Fruit fly (Drosophila melanogaster) whole organism, prepupa: ENCODE data around the gene daw.

Experiments
- CG10631 ChIP-seq: fragments of 200-800 bp; sonication (Bioruptor generic); optimal IDR thresholded peaks from 2 replicates; lab custom pipeline; 2016; ENCODE audit warnings: missing biosample characterization, missing genetic modification characterization
- CG10669 ChIP-seq: fragments of 200-800 bp; sonication (Bioruptor generic); optimal IDR thresholded peaks from 3 replicates; lab custom pipeline; 2018; ENCODE audit warnings: missing biosample characterization, mild to moderate bottlenecking, missing genetic modification characterization, moderate library complexity
- CG11902 ChIP-seq: fragments of 200-800 bp; sonication (Bioruptor generic); optimal IDR thresholded peaks from 3 replicates; lab custom pipeline; 2016; ENCODE audit warnings: missing biosample characterization, missing genetic modification characterization
- CG15336 ChIP-seq: fragments of 200-800 bp; sonication (Bioruptor generic); IDR thresholded peaks from 2 replicates; pipeline ENCODE4 v1.3.6; 2022; ENCODE audit warnings: missing biosample characterization, missing genetic modification characterization
- CG1621 ChIP-seq: fragments of 200-800 bp; sonication (Bioruptor generic); optimal IDR thresholded peaks from 3 replicates; lab custom pipeline; 2018; ENCODE audit warnings: missing biosample characterization, mild to moderate bottlenecking, missing genetic modification characterization
- CG16779 ChIP-seq: fragments of 200-800 bp; sonication (Bioruptor generic); optimal IDR thresholded peaks from 3 replicates; lab custom pipeline; 2017; ENCODE audit warnings: missing biosample characterization, mild to moderate bottlenecking, missing genetic modification characterization
- CG31627 ChIP-seq: fragments of 200-800 bp; sonication (Bioruptor generic); optimal IDR thresholded peaks from 3 replicates; lab custom pipeline; 2016; ENCODE audit warnings: missing biosample characterization, missing genetic modification characterization
- CG4318 ChIP-seq: fragments of 200-800 bp; sonication (Bioruptor generic); optimal IDR thresholded peaks from 3 replicates; lab custom pipeline; 2017; ENCODE audit warnings: missing biosample characterization, mild to moderate bottlenecking, missing genetic modification characterization
- CG6163 ChIP-seq: fragments of 200-800 bp; sonication (Bioruptor generic); IDR thresholded peaks from 3 replicates; pipeline ENCODE4 v1.3.6; 2022; ENCODE audit warnings: missing biosample characterization, missing genetic modification characterization
- CG6276 ChIP-seq: fragments of 200-800 bp; sonication (Bioruptor generic); optimal IDR thresholded peaks from 2 replicates; lab custom pipeline; 2017; ENCODE audit warnings: missing biosample characterization, mild to moderate bottlenecking, missing genetic modification characterization
- CG6854 ChIP-seq: fragments of 200-800 bp; sonication (Bioruptor generic); optimal IDR thresholded peaks from 2 replicates; lab custom pipeline; 2017; ENCODE audit warnings: missing biosample characterization, mild to moderate bottlenecking, missing genetic modification characterization
- CG7368 ChIP-seq: fragments of 200-800 bp; sonication (Bioruptor generic); optimal IDR thresholded peaks from 3 replicates; lab custom pipeline; 2016; ENCODE audit warnings: missing biosample characterization, missing genetic modification characterization
- Eip75B ChIP-seq: fragments of 200-800 bp; sonication (Bioruptor generic); optimal IDR thresholded peaks from 3 replicates; lab custom pipeline; 2016; ENCODE audit warnings: missing biosample characterization, missing genetic modification characterization
- Eip78C ChIP-seq: fragments of 200-800 bp; sonication (Bioruptor generic); peaks from one replicate; lab custom pipeline; 2016; ENCODE audit warnings: missing biosample characterization, missing genetic modification characterization
- Ets21C ChIP-seq: fragments of 200-800 bp; sonication (Bioruptor generic); optimal IDR thresholded peaks from 3 replicates; lab custom pipeline; 2016; ENCODE audit warnings: missing biosample characterization, missing genetic modification characterization
- Hr39 ChIP-seq: fragments of 200-800 bp; sonication (Bioruptor generic); optimal IDR thresholded peaks from 2 replicates; lab custom pipeline; 2016; ENCODE audit warnings: missing biosample characterization, missing genetic modification characterization
- Lpt ChIP-seq: fragments of 200-800 bp; sonication (Bioruptor generic); optimal IDR thresholded peaks from 3 replicates; lab custom pipeline; 2016; ENCODE audit warnings: missing biosample characterization, missing genetic modification characterization
- OdsH ChIP-seq: fragments of 200-800 bp; sonication (Bioruptor generic); optimal IDR thresholded peaks from 3 replicates; lab custom pipeline; 2016; ENCODE audit warnings: missing biosample characterization, missing genetic modification characterization
- Sox102F ChIP-seq: fragments of 200-800 bp; sonication (Bioruptor generic); optimal IDR thresholded peaks from 2 replicates; lab custom pipeline; 2016; ENCODE audit warnings: missing biosample characterization, mild to moderate bottlenecking, missing genetic modification characterization
- Sox14 ChIP-seq: fragments of 200-800 bp; sonication (Bioruptor generic); optimal IDR thresholded peaks from 3 replicates; lab custom pipeline; 2016; ENCODE audit warnings: missing biosample characterization, missing genetic modification characterization
- acj6 ChIP-seq: fragments of 200-800 bp; sonication (Bioruptor generic); optimal IDR thresholded peaks from 3 replicates; lab custom pipeline; 2016; ENCODE audit warnings: missing biosample characterization, missing genetic modification characterization
- cyc ChIP-seq: fragments of 200-800 bp; sonication (Bioruptor generic); optimal IDR thresholded peaks from 3 replicates; lab custom pipeline; 2016; ENCODE audit warnings: missing biosample characterization, missing genetic modification characterization
- dac ChIP-seq: fragments of 200-800 bp; sonication (Bioruptor generic); optimal IDR thresholded peaks from 2 replicates; lab custom pipeline; 2017; ENCODE audit warnings: missing biosample characterization, mild to moderate bottlenecking, missing genetic modification characterization
- dsx ChIP-seq: fragments of 200-800 bp; optimal IDR thresholded peaks from 3 replicates; lab custom pipeline; 2019; ENCODE audit warnings: missing biosample characterization, mild to moderate bottlenecking, missing genetic modification characterization, moderate library complexity; ENCODE audit not compliant: poor library complexity, severe bottlenecking
- esn ChIP-seq: fragments of 200-800 bp; sonication (Bioruptor generic); optimal IDR thresholded peaks from 2 replicates; lab custom pipeline; 2016; ENCODE audit warnings: missing biosample characterization, mild to moderate bottlenecking, missing genetic modification characterization, moderate library complexity
- fd85E ChIP-seq: fragments of 200-800 bp; sonication (Bioruptor generic); optimal IDR thresholded peaks from 3 replicates; lab custom pipeline; 2016; ENCODE audit warnings: missing biosample characterization, missing genetic modification characterization
- fkh ChIP-seq: fragments of 200-800 bp; sonication (Bioruptor generic); optimal IDR thresholded peaks from 3 replicates; lab custom pipeline; 2017; ENCODE audit warnings: missing biosample characterization, mild to moderate bottlenecking, missing genetic modification characterization, moderate library complexity
- lz ChIP-seq: fragments of 200-800 bp; sonication (Bioruptor generic); optimal IDR thresholded peaks from 3 replicates; lab custom pipeline; 2016; ENCODE audit warnings: missing biosample characterization, missing genetic modification characterization
- net ChIP-seq: fragments of 200-800 bp; sonication (Bioruptor generic); optimal IDR thresholded peaks from 3 replicates; lab custom pipeline; 2016; ENCODE audit warnings: missing biosample characterization, missing genetic modification characterization
- salr ChIP-seq, 2 experiments: fragments of 200-800 bp; sonication (Bioruptor generic); optimal IDR thresholded peaks; 3 replicates each; lab custom pipeline; 2016 to 2018; ENCODE audit warnings: missing biosample characterization in 2 of 2, missing genetic modification characterization in 2 of 2, mild to moderate bottlenecking in 1 of 2
- spab ChIP-seq: fragments of 200-800 bp; sonication (Bioruptor generic); optimal IDR thresholded peaks from 2 replicates; lab custom pipeline; 2017; ENCODE audit warnings: missing biosample characterization, mild to moderate bottlenecking, missing genetic modification characterization, missing genetic modification reagents
- ss ChIP-seq, 2 experiments: fragments of 200-800 bp; sonication (Bioruptor generic); optimal IDR thresholded peaks; 2 replicates in 1 of 2; 3 replicates in 1 of 2; lab custom pipeline; 2017 to 2018; ENCODE audit warnings: mild to moderate bottlenecking in 2 of 2, missing biosample characterization in 2 of 2, missing genetic modification characterization in 2 of 2, moderate library complexity in 1 of 2
- svp ChIP-seq: fragments of 200-800 bp; sonication (Bioruptor generic); peaks from one replicate; lab custom pipeline; 2016; ENCODE audit warnings: missing biosample characterization, missing genetic modification characterization
- topi ChIP-seq: fragments of 200-800 bp; sonication (Bioruptor generic); optimal IDR thresholded peaks from 3 replicates; lab custom pipeline; 2016; ENCODE audit warnings: missing biosample characterization, missing genetic modification characterization
- vri ChIP-seq: fragments of 200-800 bp; sonication (Bioruptor generic); optimal IDR thresholded peaks from 3 replicates; lab custom pipeline; 2016; ENCODE audit warnings: missing biosample characterization, mild to moderate bottlenecking, missing genetic modification characterization

daw gene

dm6 chr2L:2765659-2766373 lies 39.2 kb upstream of the daw start, which contains the start of the genes Snx21 and aph-1 (continued):
- TF ChIP-seq CG6854 (GFP tag; lab: Kevin White, UChicago) (peak; percentile 89), Sox102F (GFP tag; lab: Kevin White, UChicago) (peak; percentile 91), Eip75B (GFP tag; lab: Kevin White, UChicago) (peak; percentile 88), spab (GFP tag; lab: Kevin White, UChicago) (peak; percentile 81), net (GFP tag; lab: Kevin White, UChicago) (peak; percentile 87), CG11902 (peak; percentile 87), cyc (GFP tag; lab: Kevin White, UChicago) (peak; percentile 89), lz (GFP tag; lab: Kevin White, UChicago) (peak; percentile 93), acj6 (peak; percentile 93), CG7368 (GFP tag; lab: Kevin White, UChicago) (peak; percentile 82), ss (GFP tag; optimal IDR thresholded peaks at IDR 0.05; lab: Kevin White, UChicago) (peak; percentile 88 to 89), CG6276 (GFP tag; lab: Kevin White, UChicago) (peak; percentile 85), vri (GFP tag; lab: Kevin White, UChicago) (peak; percentile 72), Ets21C (peak; percentile 88), svp (peak; percentile 92), CG10631 (peak; percentile 89), OdsH (GFP tag; lab: Kevin White, UChicago) (peak; percentile 92), CG10669 (GFP tag; lab: Kevin White, UChicago) (peak; percentile 88), dac (GFP tag; lab: Kevin White, UChicago) (peak; percentile 75), Hr39 (GFP tag; lab: Kevin White, UChicago) (peak; percentile 92), CG4318 (GFP tag; lab: Kevin White, UChicago) (peak; percentile 84), Sox14 (GFP tag; lab: Kevin White, UChicago) (peak; percentile 89), CG31627 (GFP tag; lab: Kevin White, UChicago) (peak; percentile 92), CG15336 (GFP tag; lab: Robert Waterston, UW) (peak; percentile 90), CG16779 (peak; percentile 81), topi (GFP tag; lab: Kevin White, UChicago) (peak; percentile 84), Lpt (GFP tag; lab: Kevin White, UChicago) (peak; percentile 61)
- TF ChIP-seq, all 60 proteins: peak for 59

DNA sequence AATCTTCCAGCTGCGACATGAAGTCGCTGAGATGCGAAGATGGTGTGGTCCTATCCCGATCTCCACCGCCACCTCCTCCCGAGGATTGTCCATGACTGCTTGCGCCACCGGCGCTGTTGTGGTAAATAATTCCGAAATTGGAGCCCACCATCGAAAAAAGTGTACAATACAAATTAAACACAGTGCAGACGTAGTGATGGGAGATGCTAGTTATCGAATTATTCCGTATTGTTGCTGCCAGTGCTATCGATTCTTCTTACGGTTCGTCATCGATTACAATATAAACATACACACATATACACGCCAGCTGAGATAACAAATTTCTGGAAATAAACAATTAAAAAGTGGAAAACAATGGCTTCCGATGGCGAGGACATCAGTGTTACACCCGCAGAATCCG lies 37.4 kb upstream of the daw start, which contains the start of the genes Taf10b and Taf10:
TSS of gene Taf10b (minus strand) at position 219 of the 400 bp plus-strand sequence.
TSS of gene Taf10 (plus strand) at position 264 of the 400 bp plus-strand sequence.
- TF ChIP-seq Sox14 (GFP tag; lab: Kevin White, UChicago) (peak; percentile 37), salr (GFP tag; optimal IDR thresholded peaks at IDR 0.05; lab: Kevin White, UChicago) (no peak), esn (GFP tag; lab: Kevin White, UChicago) (peak; percentile 37), dsx (GFP tag; lab: Kevin White, UChicago) (peak; percentile 72), CG6854 (GFP tag; lab: Kevin White, UChicago) (peak; percentile 39), Eip78C (GFP tag; lab: Kevin White, UChicago) (peak; percentile 31), CG6163 (GFP tag; lab: Robert Waterston, UW) (0 out of 3 replicates have a peak, but pooled peaks have one; percentile 23), fkh (GFP tag; lab: Kevin White, UChicago) (peak; percentile 88), CG1621 (tag; lab: Kevin White, UChicago) (peak; percentile 99), fd85E (GFP tag; lab: Kevin White, UChicago) (no peak)
- TF ChIP-seq, all 60 proteins: peak for 8
